Worm (Caenorhabditis elegans) whole organism, young adult: ENCODE data around the gene Y39A1A.3.

Experiments
- B0019.2 ChIP-seq: fragments of 200-800 bp; sonication (Bioruptor generic); conservative IDR thresholded peaks from 2 replicates; pipeline ENCODE4 v1.3.6; 2022; ENCODE audit warnings: missing genetic modification reagents, missing genetic modification characterization, missing compliant biosample characterization
- B0261.1 ChIP-seq: sonication (generic microtip); optimal IDR thresholded peaks from 2 replicates; lab custom pipeline; 2016; ENCODE audit warnings: mild to moderate bottlenecking, missing genetic modification characterization, moderate library complexity, missing compliant biosample characterization
- C06A6.2 ChIP-seq: fragments of 200-800 bp; sonication (Bioruptor generic); conservative IDR thresholded peaks from 2 replicates; pipeline ENCODE4 v1.3.6; 2022; ENCODE audit warnings: missing genetic modification characterization, missing compliant biosample characterization
- D2030.7 ChIP-seq: fragments of 200-800 bp; sonication (Bioruptor generic); IDR thresholded peaks from 2 replicates; pipeline ENCODE4 v1.3.6; 2022; ENCODE audit warnings: missing genetic modification reagents, missing genetic modification characterization, missing compliant biosample characterization
- F22D6.2 ChIP-seq: sonication (generic microtip); optimal IDR thresholded peaks from 2 replicates; lab custom pipeline; 2016; ENCODE audit warnings: mild to moderate bottlenecking, missing genetic modification characterization, missing compliant biosample characterization
- F23B12.7 ChIP-seq: sonication (generic microtip); optimal IDR thresholded peaks from 2 replicates; lab custom pipeline; 2017; ENCODE audit warnings: missing genetic modification characterization, mild to moderate bottlenecking, missing compliant biosample characterization, antibody characterized with exemption, moderate library complexity; ENCODE audit not compliant: insufficient read depth
- F33H1.4 ChIP-seq: fragments of 200-800 bp; sonication (Bioruptor generic); IDR thresholded peaks from 2 replicates; pipeline ENCODE4 v1.3.6; 2022; ENCODE audit warnings: missing genetic modification reagents, missing genetic modification characterization, missing compliant biosample characterization
- F37B4.10 ChIP-seq: fragments of 200-800 bp; sonication (Bioruptor generic); IDR thresholded peaks from 2 replicates; pipeline ENCODE4 v1.3.6; 2022; ENCODE audit warnings: missing genetic modification characterization, missing compliant biosample characterization
- F39B2.1 ChIP-seq: fragments of 200-800 bp; sonication (Bioruptor generic); IDR thresholded peaks from 2 replicates; pipeline ENCODE4 v1.3.6; 2022; ENCODE audit warnings: missing genetic modification reagents, missing genetic modification characterization, missing compliant biosample characterization
- F49E8.2 ChIP-seq: sonication (generic microtip); optimal IDR thresholded peaks from 3 replicates; lab custom pipeline; 2017; ENCODE audit warnings: missing genetic modification characterization, mild to moderate bottlenecking, missing compliant biosample characterization, antibody characterized with exemption, moderate library complexity; ENCODE audit not compliant: insufficient read depth
- F55B11.4 ChIP-seq: sonication (generic microtip); optimal IDR thresholded peaks from 2 replicates; lab custom pipeline; 2016; ENCODE audit warnings: missing compliant biosample characterization, missing genetic modification characterization, borderline replicate concordance; ENCODE audit not compliant: insufficient read depth
- F57A8.1 ChIP-seq: fragments of 200-800 bp; sonication (Bioruptor generic); optimal IDR thresholded peaks from 2 replicates; lab custom pipeline; 2018; ENCODE audit warnings: mild to moderate bottlenecking, missing genetic modification characterization, moderate library complexity, missing compliant biosample characterization
- K12H6.12 ChIP-seq: fragments of 200-800 bp; sonication (Bioruptor generic); optimal IDR thresholded peaks from 2 replicates; lab custom pipeline; 2018; ENCODE audit warnings: mild to moderate bottlenecking, missing genetic modification characterization, missing compliant biosample characterization
- Y53F4B.3 ChIP-seq: fragments of 200-800 bp; sonication (Bioruptor generic); IDR thresholded peaks from 2 replicates; pipeline ENCODE4 v1.3.6; 2022; ENCODE audit warnings: missing genetic modification reagents, missing genetic modification characterization, missing compliant biosample characterization
- Y53G8AR.9 ChIP-seq: fragments of 200-800 bp; sonication (Bioruptor generic); conservative IDR thresholded peaks from 2 replicates; pipeline ENCODE4 v1.3.6; 2022; ENCODE audit warnings: missing genetic modification reagents, missing genetic modification characterization, missing compliant biosample characterization
- akir-1 ChIP-seq: fragments of 200-800 bp; sonication (Bioruptor generic); optimal IDR thresholded peaks from 2 replicates; lab custom pipeline; 2018; ENCODE audit warnings: mild to moderate bottlenecking, missing genetic modification characterization, moderate library complexity, missing compliant biosample characterization
- ama-1 ChIP-seq, 3 experiments: fragments of 150-350 bp in 1 of 3; sonication (generic microtip) in 2 of 3; optimal IDR thresholded peaks; 2 replicates each; lab custom pipeline; 2014 to 2018; ENCODE audit warnings: missing biosample characterization in 2 of 3, missing genetic modification characterization in 2 of 3, missing genetic modification reagents in 2 of 3
- aptf-2 ChIP-seq: fragments of 200-800 bp; sonication (Bioruptor generic); conservative IDR thresholded peaks from 2 replicates; pipeline ENCODE4 v1.3.6; 2022; ENCODE audit warnings: missing genetic modification reagents, missing genetic modification characterization, missing compliant biosample characterization
- atf-7 ChIP-seq: sonication (generic microtip); optimal IDR thresholded peaks from 2 replicates; lab custom pipeline; 2017; ENCODE audit warnings: mild to moderate bottlenecking, missing genetic modification characterization, missing compliant biosample characterization
- attf-6 ChIP-seq: fragments of 200-800 bp; sonication (Bioruptor generic); IDR thresholded peaks from 2 replicates; pipeline ENCODE4 v1.3.6; 2022; ENCODE audit warnings: missing genetic modification reagents, missing genetic modification characterization, missing compliant biosample characterization
- ceh-27 ChIP-seq: fragments of 200-800 bp; sonication (Bioruptor generic); optimal IDR thresholded peaks from 2 replicates; lab custom pipeline; 2018; ENCODE audit warnings: mild to moderate bottlenecking, missing genetic modification characterization, moderate library complexity, missing compliant biosample characterization
- ceh-58 ChIP-seq: fragments of 200-800 bp; sonication (Bioruptor generic); IDR thresholded peaks from 2 replicates; pipeline ENCODE4 v1.3.6; 2022; ENCODE audit warnings: missing genetic modification characterization, missing compliant biosample characterization
- ceh-91 ChIP-seq: fragments of 200-800 bp; sonication (Bioruptor generic); IDR thresholded peaks from 2 replicates; pipeline ENCODE4 v1.3.6; 2022; ENCODE audit warnings: missing genetic modification reagents, missing genetic modification characterization, missing compliant biosample characterization
- chd-7 ChIP-seq: sonication (generic microtip); optimal IDR thresholded peaks from 2 replicates; lab custom pipeline; 2016; ENCODE audit warnings: mild to moderate bottlenecking, missing genetic modification characterization, moderate library complexity, missing compliant biosample characterization
- dpff-1 ChIP-seq: sonication (generic microtip); optimal IDR thresholded peaks from 2 replicates; lab custom pipeline; 2017; ENCODE audit warnings: mild to moderate bottlenecking, missing genetic modification characterization, missing compliant biosample characterization
- egl-44 ChIP-seq: fragments of 200-800 bp; sonication (Bioruptor generic); IDR thresholded peaks from 2 replicates; pipeline ENCODE4 v1.3.6; 2022; ENCODE audit warnings: missing genetic modification reagents, missing genetic modification characterization, missing compliant biosample characterization
- egrh-3 ChIP-seq: fragments of 200-800 bp; sonication (Bioruptor generic); IDR thresholded peaks from 2 replicates; pipeline ENCODE4 v1.3.6; 2022; ENCODE audit warnings: missing genetic modification reagents, missing genetic modification characterization, missing compliant biosample characterization
- ets-4 ChIP-seq: fragments of 200-800 bp; sonication (Bioruptor generic); optimal IDR thresholded peaks from 2 replicates; lab custom pipeline; 2018; ENCODE audit warnings: mild to moderate bottlenecking, missing genetic modification characterization, missing compliant biosample characterization
- fkh-3 ChIP-seq: sonication (generic microtip); optimal IDR thresholded peaks from 2 replicates; lab custom pipeline; 2016; ENCODE audit warnings: mild to moderate bottlenecking, missing genetic modification characterization, missing compliant biosample characterization
- hlh-12 ChIP-seq: sonication (generic microtip); optimal IDR thresholded peaks from 2 replicates; lab custom pipeline; 2016; ENCODE audit warnings: missing genetic modification characterization, missing compliant biosample characterization
- hrde-1 ChIP-seq: sonication (generic microtip); optimal IDR thresholded peaks from 2 replicates; lab custom pipeline; 2016; ENCODE audit warnings: missing genetic modification characterization, mild to moderate bottlenecking, missing compliant biosample characterization, moderate library complexity, missing genotype, missing genetic modification reagents, borderline replicate concordance
- hsf-1 ChIP-seq: fragments of 200-800 bp; sonication (Bioruptor generic); IDR thresholded peaks from 2 replicates; pipeline ENCODE4 v1.3.6; 2022; ENCODE audit warnings: missing genetic modification reagents, missing genetic modification characterization, missing compliant biosample characterization
- lag-1 ChIP-seq: fragments of 200-800 bp; sonication (Bioruptor generic); IDR thresholded peaks from 2 replicates; pipeline ENCODE4 v1.3.6; 2022; ENCODE audit warnings: missing genetic modification reagents, missing genetic modification characterization, missing compliant biosample characterization
- lin-26 ChIP-seq: fragments of 200-800 bp; sonication (Bioruptor generic); IDR thresholded peaks from 2 replicates; pipeline ENCODE4 v1.3.6; 2022; ENCODE audit warnings: missing genetic modification reagents, missing genetic modification characterization, missing compliant biosample characterization
- lin-54 ChIP-seq: fragments of 200-800 bp; sonication (Bioruptor generic); optimal IDR thresholded peaks from 2 replicates; lab custom pipeline; 2018; ENCODE audit warnings: mild to moderate bottlenecking, missing genetic modification characterization, missing compliant biosample characterization
- lsl-1 ChIP-seq: fragments of 200-800 bp; sonication (Bioruptor generic); optimal IDR thresholded peaks from 2 replicates; lab custom pipeline; 2018; ENCODE audit warnings: mild to moderate bottlenecking, missing genetic modification characterization, moderate library complexity, missing compliant biosample characterization
- madf-8 ChIP-seq: fragments of 200-800 bp; sonication (Bioruptor generic); conservative IDR thresholded peaks from 2 replicates; pipeline ENCODE4 v1.3.6; 2022; ENCODE audit warnings: missing genetic modification reagents, missing genetic modification characterization, missing compliant biosample characterization
- mcd-1 ChIP-seq: fragments of 200-800 bp; sonication (Bioruptor generic); IDR thresholded peaks from 2 replicates; pipeline ENCODE4 v1.3.6; 2022; ENCODE audit warnings: missing genetic modification reagents, missing genetic modification characterization, missing compliant biosample characterization
- nfya-1 ChIP-seq: sonication (generic microtip); optimal IDR thresholded peaks from 2 replicates; lab custom pipeline; 2017; ENCODE audit warnings: antibody characterized with exemption, missing compliant biosample characterization, missing genetic modification characterization, borderline replicate concordance; ENCODE audit not compliant: insufficient read depth
- pbrm-1 ChIP-seq: fragments of 200-800 bp; sonication (Bioruptor generic); IDR thresholded peaks from 2 replicates; pipeline ENCODE4 v1.3.6; 2022; ENCODE audit warnings: missing genetic modification reagents, missing genetic modification characterization, missing compliant biosample characterization
- snpc-1.3 ChIP-seq: sonication (generic microtip); optimal IDR thresholded peaks from 2 replicates; lab custom pipeline; 2017; ENCODE audit warnings: missing genetic modification characterization, mild to moderate bottlenecking, missing compliant biosample characterization, antibody characterized with exemption, moderate library complexity, missing genotype, missing genetic modification reagents; ENCODE audit not compliant: insufficient read depth
- snpc-3.4 ChIP-seq: sonication (generic microtip); optimal IDR thresholded peaks from 2 replicates; lab custom pipeline; 2017; ENCODE audit warnings: missing genetic modification characterization, mild to moderate bottlenecking, missing compliant biosample characterization, antibody characterized with exemption, moderate library complexity, missing genotype, missing genetic modification reagents
- somi-1 ChIP-seq: fragments of 200-800 bp; sonication (Bioruptor generic); optimal IDR thresholded peaks from 2 replicates; lab custom pipeline; 2018; ENCODE audit warnings: mild to moderate bottlenecking, missing genetic modification characterization, missing compliant biosample characterization
- sptf-2 ChIP-seq: fragments of 200-800 bp; sonication (Bioruptor generic); optimal IDR thresholded peaks from 2 replicates; lab custom pipeline; 2018; ENCODE audit warnings: mild to moderate bottlenecking, missing genetic modification characterization, missing compliant biosample characterization
- tbp1 ChIP-seq: fragments of 200-800 bp; sonication (Bioruptor generic); optimal IDR thresholded peaks from 2 replicates; lab custom pipeline; 2018; ENCODE audit warnings: mild to moderate bottlenecking, missing genetic modification characterization, missing compliant biosample characterization
- tbx-9 ChIP-seq: sonication (generic microtip); optimal IDR thresholded peaks from 2 replicates; lab custom pipeline; 2016; ENCODE audit warnings: borderline replicate concordance, missing genetic modification characterization, inconsistent platforms, missing compliant biosample characterization
- ztf-22 ChIP-seq: fragments of 200-800 bp; sonication (Bioruptor generic); optimal IDR thresholded peaks from 2 replicates; lab custom pipeline; 2018; ENCODE audit warnings: mild to moderate bottlenecking, missing genetic modification characterization, moderate library complexity, missing compliant biosample characterization

Y39A1A.3 gene

ce11 chrIII:10624564-10624963 is 28.3 kb upstream of the Y39A1A.3 start:
- TF ChIP-seq F57A8.1 (GFP tag; lab: Kevin White, UChicago) (peak; percentile 79), lin-26 (GFP tag; lab: Robert Waterston, UW) (peak; percentile 97), lin-54 (peak; percentile 45), dpff-1 (tag; lab: Kevin White, UChicago) (no peak), F33H1.4 (peak; percentile 31), snpc-3.4 (tag; lab: Kevin White, UChicago) (peak; percentile 44), hrde-1 (tag; lab: Kevin White, UChicago) (peak; percentile 62), F23B12.7 (peak; percentile 6), tbp1 (GFP tag; lab: Kevin White, UChicago) (peak; percentile 99), snpc-1.3 (tag; lab: Kevin White, UChicago) (peak; percentile 80), ceh-91 (peak; percentile 32; the same call in 1 of the 2 replicates), egrh-3 (GFP tag; lab: Robert Waterston, UW) (no peak), F22D6.2 (tag; lab: Kevin White, UChicago) (no peak), attf-6 (GFP tag; lab: Robert Waterston, UW) (peak; percentile 72), ets-4 (GFP tag; lab: Kevin White, UChicago) (no peak), Y53F4B.3 (no peak), K12H6.12 (tag; lab: Kevin White, UChicago) (peak; percentile 36), tbx-9 (tag; lab: Kevin White, UChicago) (no peak), somi-1 (GFP tag; lab: Kevin White, UChicago) (peak; percentile 6), C06A6.2 (GFP tag; lab: Robert Waterston, UW) (no peak), D2030.7 (GFP tag; lab: Robert Waterston, UW) (peak; percentile 50), F55B11.4 (tag; lab: Kevin White, UChicago) (no peak), F37B4.10 (GFP tag; lab: Robert Waterston, UW) (0 out of 2 replicates have a peak, but pooled peaks have one; percentile 80), ceh-58 (GFP tag; lab: Robert Waterston, UW) (peak; percentile 80; the same call in 1 of the 2 replicates), B0261.1 (tag; lab: Kevin White, UChicago) (peak; percentile 86), F49E8.2 (peak; percentile 73), nfya-1 (tag; lab: Kevin White, UChicago) (no peak), fkh-3 (tag; lab: Kevin White, UChicago) (no peak), pbrm-1 (no peak), ztf-22 (no peak), Y53G8AR.9 (GFP tag; lab: Robert Waterston, UW) (0 out of 2 replicates have a peak, but pooled peaks have one; percentile 50), F39B2.1 (GFP tag; lab: Robert Waterston, UW) (no peak), madf-8 (no peak; the same call in 1 of the 2 replicates), B0019.2 (0 out of 2 replicates have a peak, but pooled peaks have one; percentile 22), lsl-1 (peak; percentile 57), sptf-2 (GFP tag; lab: Kevin White, UChicago) (peak; percentile 85), ceh-27 (GFP tag; lab: Kevin White, UChicago) (peak; percentile 60), chd-7 (tag; lab: Kevin White, UChicago) (peak; percentile 51), akir-1 (no peak), hlh-12 (no peak), ama-1 (optimal IDR thresholded peaks at IDR 0.05; lab: Kevin White, UChicago) (no peak), ama-1 (GFP tag; optimal IDR thresholded peaks at IDR 0.05; lab: Kevin White, UChicago) (peak; percentile 68 to 78), atf-7 (tag; lab: Kevin White, UChicago) (peak; percentile 19), lag-1 (no peak), hsf-1 (GFP tag; lab: Robert Waterston, UW) (peak; percentile 53; the same call in 1 of the 2 replicates), aptf-2 (GFP tag; lab: Robert Waterston, UW) (no peak), mcd-1 (peak; percentile 60), egl-44 (GFP tag; lab: Robert Waterston, UW) (peak; percentile 89)
